Worm (Caenorhabditis elegans) whole organism, L4 larva: ENCODE results near the gene srh-239.
A peak's percentile ranks its signal among the peaks of the same experiment; 100 is the strongest.

Experiments
- T20F7.1 ChIP-seq: fragments of 200-800 bp; sonication (Bioruptor generic); optimal IDR thresholded peaks from 2 replicates; lab custom pipeline; 2018; ENCODE audit warnings: mild to moderate bottlenecking, missing genetic modification characterization, missing compliant biosample characterization
- aha-1 ChIP-seq: fragments of 150-350 bp; peaks from one replicate; lab custom pipeline; 2014; ENCODE audit warnings: missing biosample characterization, missing genetic modification characterization
- aly-2 ChIP-seq: sonication (generic microtip); optimal IDR thresholded peaks from 2 replicates; lab custom pipeline; 2018; ENCODE audit warnings: missing biosample characterization, missing genetic modification characterization
- arid-1 ChIP-seq: fragments of 200-800 bp; sonication (Bioruptor generic); conservative IDR thresholded peaks from 2 replicates; pipeline ENCODE4 v1.3.6; 2022; ENCODE audit warnings: missing genetic modification reagents, missing genetic modification characterization, missing compliant biosample characterization
- attf-4 ChIP-seq: sonication (generic microtip); optimal IDR thresholded peaks from 3 replicates; lab custom pipeline; 2017; ENCODE audit warnings: missing biosample characterization, missing genetic modification characterization
- ceh-20 ChIP-seq: fragments of 200-800 bp; sonication (Bioruptor generic); IDR thresholded peaks from 2 replicates; pipeline ENCODE4 v1.3.6; 2022; ENCODE audit warnings: missing genetic modification reagents, missing genetic modification characterization, missing compliant biosample characterization
- ces-1 ChIP-seq: fragments of 150-350 bp; sonication (generic microtip); optimal IDR thresholded peaks from 4 replicates; lab custom pipeline; 2014; ENCODE audit warnings: missing biosample characterization, missing genetic modification reagents, missing genetic modification characterization
- daf-16 ChIP-seq, 3 experiments: sonication (generic microtip); optimal IDR thresholded peaks; 2 replicates each; lab custom pipeline; 2016 to 2017; ENCODE audit warnings: missing genetic modification characterization in 3 of 3, missing genetic modification reagents in 3 of 3, mild to moderate bottlenecking in 2 of 3, missing compliant biosample characterization in 2 of 3, missing biosample characterization in 1 of 3, moderate library complexity in 1 of 3
- dmd-6 ChIP-seq: fragments of 200-800 bp; sonication (Bioruptor generic); IDR thresholded peaks from 2 replicates; pipeline ENCODE4 v1.3.6; 2022; ENCODE audit warnings: missing genetic modification reagents, missing genetic modification characterization, missing compliant biosample characterization
- dmd-8 ChIP-seq: fragments of 200-800 bp; sonication (Bioruptor generic); IDR thresholded peaks from 2 replicates; pipeline ENCODE4 v1.3.6; 2022; ENCODE audit warnings: missing genetic modification characterization, missing compliant biosample characterization
- dmd-9 ChIP-seq: fragments of 200-800 bp; sonication (Bioruptor generic); IDR thresholded peaks from 2 replicates; pipeline ENCODE4 v1.3.6; 2022; ENCODE audit warnings: missing genetic modification reagents, missing genetic modification characterization, missing compliant biosample characterization
- dpl-1 ChIP-seq: fragments of 150-350 bp; optimal IDR thresholded peaks from 2 replicates; lab custom pipeline; 2014; ENCODE audit warnings: missing biosample characterization, missing genetic modification reagents, missing genetic modification characterization
- dve-1 ChIP-seq: sonication (generic microtip); optimal IDR thresholded peaks from 2 replicates; lab custom pipeline; 2017; ENCODE audit warnings: antibody characterized with exemption, mild to moderate bottlenecking, missing genetic modification characterization, missing compliant biosample characterization; ENCODE audit not compliant: insufficient read depth
- lim-7 ChIP-seq: fragments of 200-800 bp; sonication (Bioruptor generic); IDR thresholded peaks from 2 replicates; pipeline ENCODE4 v1.3.6; 2022; ENCODE audit warnings: missing genetic modification characterization, missing compliant biosample characterization
- lin-13 ChIP-seq: fragments of 150-350 bp; optimal IDR thresholded peaks from 2 replicates; lab custom pipeline; 2014; ENCODE audit warnings: missing biosample characterization, missing genetic modification reagents, missing genetic modification characterization
- lin-38 ChIP-seq: fragments of 200-800 bp; sonication (Bioruptor generic); IDR thresholded peaks from 2 replicates; pipeline ENCODE4 v1.3.6; 2022; ENCODE audit warnings: missing genetic modification reagents, missing genetic modification characterization, missing compliant biosample characterization
- lin-39 ChIP-seq: fragments of 150-350 bp; optimal IDR thresholded peaks from 2 replicates; lab custom pipeline; 2014; ENCODE audit warnings: missing biosample characterization, missing genetic modification reagents, missing genetic modification characterization
- lsy-2 ChIP-seq, 2 experiments: fragments of 150-350 bp in 1 of 2; sonication (generic microtip) in 1 of 2; optimal IDR thresholded peaks; 2 replicates each; lab custom pipeline; 2014 to 2017; ENCODE audit warnings: missing biosample characterization in 2 of 2, missing genetic modification characterization in 2 of 2
- mdt-29 ChIP-seq: fragments of 200-800 bp; sonication (Bioruptor generic); IDR thresholded peaks from 2 replicates; pipeline ENCODE4 v1.3.6; 2022; ENCODE audit warnings: missing genetic modification reagents, missing genetic modification characterization, missing compliant biosample characterization
- mep-1 ChIP-seq: fragments of 150-350 bp; sonication (generic microtip); optimal IDR thresholded peaks from 3 replicates; lab custom pipeline; 2014; ENCODE audit warnings: missing biosample characterization, missing genetic modification characterization
- mes-2 ChIP-seq: sonication (generic microtip); optimal IDR thresholded peaks from 2 replicates; lab custom pipeline; 2016; ENCODE audit warnings: missing genotype, mild to moderate bottlenecking, missing genetic modification characterization, missing compliant biosample characterization; ENCODE audit not compliant: poor library complexity, severe bottlenecking
- mxl-2 ChIP-seq: fragments of 200-800 bp; sonication (Bioruptor generic); conservative IDR thresholded peaks from 2 replicates; pipeline ENCODE4 v1.3.6; 2022; ENCODE audit warnings: missing genetic modification reagents, missing genetic modification characterization, missing compliant biosample characterization
- nhr-102 ChIP-seq: sonication (generic microtip); optimal IDR thresholded peaks from 2 replicates; lab custom pipeline; 2016; ENCODE audit warnings: mild to moderate bottlenecking, missing genetic modification characterization, moderate library complexity, missing compliant biosample characterization
- nhr-11 ChIP-seq: fragments of 150-350 bp; optimal IDR thresholded peaks from 2 replicates; lab custom pipeline; 2014; ENCODE audit warnings: missing biosample characterization, missing genetic modification characterization
- nhr-28 ChIP-seq: fragments of 150-350 bp; optimal IDR thresholded peaks from 2 replicates; lab custom pipeline; 2014; ENCODE audit warnings: missing biosample characterization, missing genetic modification characterization
- nhr-42 ChIP-seq: fragments of 200-800 bp; sonication (Bioruptor generic); IDR thresholded peaks from 2 replicates; pipeline ENCODE4 v1.3.6; 2022; ENCODE audit warnings: missing genetic modification characterization, missing compliant biosample characterization
- nhr-48 ChIP-seq: sonication (generic microtip); optimal IDR thresholded peaks from 2 replicates; lab custom pipeline; 2016; ENCODE audit warnings: mild to moderate bottlenecking, missing genetic modification characterization, missing compliant biosample characterization
- nhr-6 ChIP-seq: fragments of 150-350 bp; optimal IDR thresholded peaks from 2 replicates; lab custom pipeline; 2014; ENCODE audit warnings: missing biosample characterization, missing genetic modification characterization
- nhr-77 ChIP-seq: fragments of 150-350 bp; optimal IDR thresholded peaks from 2 replicates; lab custom pipeline; 2014; ENCODE audit warnings: missing biosample characterization, missing genetic modification characterization
- php-3 ChIP-seq: fragments of 200-800 bp; sonication (Bioruptor generic); IDR thresholded peaks from 2 replicates; pipeline ENCODE4 v1.3.6; 2022; ENCODE audit warnings: missing genetic modification reagents, missing genetic modification characterization, missing compliant biosample characterization
- pqm-1 ChIP-seq: sonication (generic microtip); optimal IDR thresholded peaks from 2 replicates; lab custom pipeline; 2017; ENCODE audit warnings: missing biosample characterization, missing genetic modification characterization
- skn-1 ChIP-seq: fragments of 150-350 bp; optimal IDR thresholded peaks from 2 replicates; lab custom pipeline; 2014; ENCODE audit warnings: missing biosample characterization, missing genetic modification characterization
- spr-3 ChIP-seq: fragments of 200-800 bp; sonication (Bioruptor generic); optimal IDR thresholded peaks from 2 replicates; lab custom pipeline; 2018; ENCODE audit warnings: mild to moderate bottlenecking, missing genetic modification characterization, missing compliant biosample characterization
- unc-130 ChIP-seq: sonication (generic microtip); optimal IDR thresholded peaks from 2 replicates; lab custom pipeline; 2016; ENCODE audit warnings: missing genetic modification reagents, missing genetic modification characterization, missing compliant biosample characterization
- unc-39 ChIP-seq: sonication (generic microtip); optimal IDR thresholded peaks from 2 replicates; lab custom pipeline; 2017; ENCODE audit warnings: missing biosample characterization, missing genetic modification characterization
- unc-62 ChIP-seq, 3 experiments: fragments of 150-350 bp in 1 of 3; sonication (generic microtip); optimal IDR thresholded peaks in 2 of 3; peaks in 1 of 3; 1 replicate in 1 of 3; 2 replicates in 2 of 3; lab custom pipeline; 2014 to 2017; ENCODE audit warnings: missing biosample characterization in 3 of 3, missing genetic modification characterization in 3 of 3, missing genetic modification reagents in 3 of 3, missing genotype in 1 of 3
- vab-7 ChIP-seq: fragments of 200-800 bp; sonication (Bioruptor generic); IDR thresholded peaks from 2 replicates; pipeline ENCODE4 v1.3.6; 2022; ENCODE audit warnings: missing genetic modification reagents, missing genetic modification characterization, missing compliant biosample characterization

The srh-239 gene

ce11 chrV:15431322-15432052 lies 14.1 kb upstream of the srh-239 start (continued):
- TF ChIP-seq vab-7 (GFP tag; lab: Robert Waterston, UW) (no peak), dmd-8 (no peak), ceh-20 (no peak), daf-16 (GFP tag; optimal IDR thresholded peaks at IDR 0.05; lab: Kevin White, UChicago) (no peak), daf-16 (tag; optimal IDR thresholded peaks at IDR 0.05; lab: Kevin White, UChicago) (no peak)
- TF ChIP-seq, all 104 proteins: peak for 5

- TF ChIP-seq aha-1 (peak; percentile 17), daf-16 (GFP tag; optimal IDR thresholded peaks at IDR 0.05; lab: Kevin White, UChicago) (no peak), daf-16 (tag; optimal IDR thresholded peaks at IDR 0.05; lab: Kevin White, UChicago) (peak; percentile 97), dve-1 (tag; lab: Kevin White, UChicago) (peak; percentile 26), pqm-1 (tag; lab: Kevin White, UChicago) (peak; percentile 92), dpl-1 (GFP tag; lab: Kevin White, UChicago) (no peak), unc-62 (GFP tag; optimal IDR thresholded peaks at IDR 0.05 in 1 of 2; lab: Kevin White, UChicago) (no peak), unc-62 (tag; optimal IDR thresholded peaks at IDR 0.05; lab: Kevin White, UChicago) (no peak), aly-2 (tag; lab: Kevin White, UChicago) (no peak), nhr-28 (peak; percentile 80)
These were observed 13.1 kb upstream of the srh-239 start, which contains the start of gene T26H5.8 for ce11 chrV:15432457-15432856. Gene T26H5.8 (minus strand): TSS chrV:15432726.

ce11 chrV:15433654-15434053 lies 11.9 kb upstream of the srh-239 start:
- TF ChIP-seq aha-1 (peak; percentile 38), mxl-2 (GFP tag; lab: Robert Waterston, UW) (peak; percentile 56; the same call in 1 of the 2 replicates)
- TF ChIP-seq, all 104 proteins: peak for 2; not testable (repeated sequence) for 102

ce11 chrV:15434647-15435046 lies 10.9 kb upstream of the srh-239 start:
- TF ChIP-seq lin-39 (no peak), daf-16 (GFP tag; optimal IDR thresholded peaks at IDR 0.05; lab: Kevin White, UChicago) (no peak), daf-16 (tag; optimal IDR thresholded peaks at IDR 0.05; lab: Kevin White, UChicago) (peak; percentile 53), lsy-2 (tag; optimal IDR thresholded peaks at IDR 0.05; lab: Kevin White, UChicago) (no peak), nhr-11 (tag; lab: Kevin White, UChicago) (no peak), pqm-1 (tag; lab: Kevin White, UChicago) (peak; percentile 57), attf-4 (tag; lab: Kevin White, UChicago) (no peak), mep-1 (no peak), T20F7.1 (GFP tag; lab: Kevin White, UChicago) (no peak), lim-7 (GFP tag; lab: Robert Waterston, UW) (no peak)

ce11 chrV:15436133-15436532 lies 9.4 kb upstream of the srh-239 start:
- peak; percentile 88 for TF ChIP-seq pqm-1 (tag; lab: Kevin White, UChicago)
- TF ChIP-seq dve-1 (tag; lab: Kevin White, UChicago), result peak; percentile 51
- peak; percentile 72 for TF ChIP-seq nhr-28
- peak; percentile 25 for TF ChIP-seq nhr-48 (tag; lab: Kevin White, UChicago)
- TF ChIP-seq nhr-77, result peak; percentile 10
- TF ChIP-seq php-3, result no peak
- no peak for TF ChIP-seq nhr-42 (GFP tag; lab: Robert Waterston, UW)
- no peak for TF ChIP-seq daf-16 (GFP tag; optimal IDR thresholded peaks at IDR 0.05; lab: Kevin White, UChicago)
- peak; percentile 71 for TF ChIP-seq daf-16 (tag; optimal IDR thresholded peaks at IDR 0.05; lab: Kevin White, UChicago)
- TF ChIP-seq T20F7.1 (GFP tag; lab: Kevin White, UChicago), result no peak
- TF ChIP-seq spr-3 (GFP tag; lab: Kevin White, UChicago), result no peak
- peak; percentile 66 for TF ChIP-seq nhr-6
- TF ChIP-seq dmd-6, result peak; percentile 95; the same call in 1 of the 2 replicates

- TF ChIP-seq nhr-102 (tag; lab: Kevin White, UChicago) (no peak), unc-62 (GFP tag; optimal IDR thresholded peaks at IDR 0.05 in 1 of 2; lab: Kevin White, UChicago) (no peak), unc-62 (tag; optimal IDR thresholded peaks at IDR 0.05; lab: Kevin White, UChicago) (no peak), dmd-9 (GFP tag; lab: Robert Waterston, UW) (no peak), unc-39 (no peak), arid-1 (GFP tag; lab: Robert Waterston, UW) (no peak), nhr-77 (no peak), pqm-1 (tag; lab: Kevin White, UChicago) (no peak), attf-4 (tag; lab: Kevin White, UChicago) (no peak), lin-13 (GFP tag; lab: Kevin White, UChicago) (no peak), mdt-29 (GFP tag; lab: Robert Waterston, UW) (no peak), lin-38 (no peak), skn-1 (no peak), nhr-42 (GFP tag; lab: Robert Waterston, UW) (no peak), mes-2 (no peak), unc-130 (GFP tag; lab: Kevin White, UChicago) (no peak), ces-1 (GFP tag; lab: Kevin White, UChicago) (no peak)
These were observed 3.2 kb upstream of the srh-239 start for ce11 chrV:15442384-15442783.
